Worm (Caenorhabditis elegans) whole organism, mixed stage, embryonic: ENCODE results near the gene col-108.

Source experiments
- bed-3 ChIP-seq: fragments of 200-800 bp; sonication (Bioruptor generic); optimal IDR thresholded peaks from 3 replicates; lab custom pipeline; 2018; ENCODE audit warnings: mild to moderate bottlenecking, missing genetic modification characterization, moderate library complexity, missing compliant biosample characterization
- lin-13 ChIP-seq: fragments of 150-350 bp; optimal IDR thresholded peaks from 2 replicates; lab custom pipeline; 2014; ENCODE audit warnings: missing biosample characterization, missing genetic modification characterization
- lsy-2 ChIP-seq: fragments of 150-350 bp; optimal IDR thresholded peaks from 2 replicates; lab custom pipeline; 2014; ENCODE audit warnings: missing biosample characterization, missing genetic modification characterization
- mep-1 ChIP-seq: fragments of 150-350 bp; optimal IDR thresholded peaks from 2 replicates; lab custom pipeline; 2017; ENCODE audit warnings: missing biosample characterization, missing genetic modification reagents, missing genetic modification characterization, inconsistent platforms
- nhr-12 ChIP-seq: fragments of 150-350 bp; optimal IDR thresholded peaks from 2 replicates; lab custom pipeline; 2014; ENCODE audit warnings: missing biosample characterization, missing genetic modification characterization
- nhr-76 ChIP-seq: sonication (generic microtip); optimal IDR thresholded peaks from 2 replicates; lab custom pipeline; 2017; ENCODE audit warnings: missing biosample characterization, missing genetic modification characterization
- pha-4 ChIP-seq: fragments of 150-350 bp; optimal IDR thresholded peaks from 2 replicates; lab custom pipeline; 2018; ENCODE audit warnings: missing biosample characterization, missing genetic modification reagents, missing genetic modification characterization
- sptf-1 ChIP-seq: sonication (generic microtip); optimal IDR thresholded peaks from 2 replicates; lab custom pipeline; 2017; ENCODE audit warnings: mild to moderate bottlenecking, missing genetic modification characterization, moderate library complexity, missing compliant biosample characterization
- unc-39 ChIP-seq: fragments of 150-350 bp; optimal IDR thresholded peaks from 2 replicates; lab custom pipeline; 2014; ENCODE audit warnings: missing biosample characterization, missing genetic modification characterization
- ztf-11 ChIP-seq: fragments of 150-350 bp; optimal IDR thresholded peaks from 2 replicates; lab custom pipeline; 2014; ENCODE audit warnings: missing biosample characterization, missing genetic modification characterization

DNA sequence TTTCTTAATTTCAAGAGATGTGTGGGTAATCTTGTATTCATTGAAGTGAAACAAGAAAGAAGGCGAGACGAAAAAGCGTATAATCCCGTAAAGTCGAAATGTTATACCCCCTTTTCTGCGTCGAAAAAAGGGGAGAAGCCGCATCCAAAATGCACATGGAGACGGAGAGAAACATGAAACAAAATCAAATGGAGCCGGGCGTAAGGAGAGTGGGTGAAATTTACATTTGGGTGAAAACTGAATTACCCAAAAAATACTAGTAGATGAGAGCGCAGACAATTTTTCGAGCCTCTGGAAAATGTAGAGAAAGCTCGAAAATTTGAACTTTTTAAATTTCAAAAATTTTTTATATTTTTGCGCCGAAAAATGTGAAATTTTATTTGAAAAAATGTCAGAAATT lies 47.9 kb downstream of the col-108 start:
- TF ChIP-seq nhr-12 (no peak), ztf-11 (tag; lab: Kevin White, UChicago) (no peak), lsy-2 (tag; lab: Kevin White, UChicago) (no peak), pha-4 (no peak), mep-1 (tag; lab: Kevin White, UChicago) (no peak), lin-13 (tag; lab: Kevin White, UChicago) (no peak), bed-3 (GFP tag; lab: Kevin White, UChicago) (no peak), unc-39 (tag; lab: Kevin White, UChicago) (no peak), nhr-76 (tag; lab: Kevin White, UChicago) (no peak), sptf-1 (tag; lab: Kevin White, UChicago) (no peak)
